Worm (Caenorhabditis elegans) whole organism, L3 larva: Measurements from ENCODE around the gene spp-8.

Experiments
- aly-2 ChIP-seq: fragments of 150-350 bp; optimal IDR thresholded peaks from 2 replicates; lab custom pipeline; 2014; ENCODE audit warnings: missing biosample characterization, missing genetic modification characterization
- ama-1 ChIP-seq: fragments of 150-350 bp; optimal IDR thresholded peaks from 2 replicates; lab custom pipeline; 2018
- ceh-16 ChIP-seq: sonication (generic microtip); optimal IDR thresholded peaks from 2 replicates; lab custom pipeline; 2017; ENCODE audit warnings: missing biosample characterization, missing genetic modification characterization
- ceh-28 ChIP-seq: fragments of 150-350 bp; optimal IDR thresholded peaks from 2 replicates; lab custom pipeline; 2014; ENCODE audit warnings: missing biosample characterization, missing genetic modification reagents, missing genetic modification characterization
- ceh-82 ChIP-seq: fragments of 150-350 bp; optimal IDR thresholded peaks from 2 replicates; lab custom pipeline; 2014; ENCODE audit warnings: missing biosample characterization, missing genetic modification characterization
- ceh-9 ChIP-seq: sonication (generic microtip); optimal IDR thresholded peaks from 2 replicates; lab custom pipeline; 2018; ENCODE audit warnings: missing biosample characterization, missing genetic modification characterization
- daf-12 ChIP-seq: fragments of 150-350 bp; optimal IDR thresholded peaks from 2 replicates; lab custom pipeline; 2014; ENCODE audit warnings: missing biosample characterization, missing genetic modification reagents, missing genetic modification characterization
- egl-5 ChIP-seq: fragments of 150-350 bp; optimal IDR thresholded peaks from 2 replicates; lab custom pipeline; 2017; ENCODE audit warnings: missing biosample characterization, missing genetic modification reagents, missing genetic modification characterization, inconsistent platforms
- elt-1 ChIP-seq: fragments of 150-350 bp; optimal IDR thresholded peaks from 2 replicates; lab custom pipeline; 2014; ENCODE audit warnings: missing biosample characterization, missing genetic modification characterization
- elt-2 ChIP-seq: sonication (generic microtip); optimal IDR thresholded peaks from 2 replicates; lab custom pipeline; 2016; ENCODE audit warnings: missing genetic modification reagents, mild to moderate bottlenecking, missing genetic modification characterization, missing compliant biosample characterization
- eor-1 ChIP-seq, 2 experiments: fragments of 150-350 bp; optimal IDR thresholded peaks; 2 replicates each; lab custom pipeline; 2014 to 2018; ENCODE audit warnings: missing biosample characterization in 2 of 2, missing genetic modification characterization in 2 of 2
- fkh-10 ChIP-seq: sonication (generic microtip); optimal IDR thresholded peaks from 2 replicates; lab custom pipeline; 2017; ENCODE audit warnings: missing biosample characterization, missing genetic modification reagents, missing genetic modification characterization
- fos-1 ChIP-seq: fragments of 150-350 bp; optimal IDR thresholded peaks from 2 replicates; lab custom pipeline; 2014; ENCODE audit warnings: missing biosample characterization, missing genetic modification characterization
- hmg-11 ChIP-seq: sonication (generic microtip); optimal IDR thresholded peaks from 2 replicates; lab custom pipeline; 2016; ENCODE audit warnings: missing genetic modification characterization, missing compliant biosample characterization
- jun-1 ChIP-seq: fragments of 150-350 bp; optimal IDR thresholded peaks from 2 replicates; lab custom pipeline; 2014; ENCODE audit warnings: missing biosample characterization, missing genetic modification reagents, missing genetic modification characterization
- lin-15B ChIP-seq: fragments of 150-350 bp; optimal IDR thresholded peaks from 2 replicates; lab custom pipeline; 2014; ENCODE audit warnings: missing biosample characterization, missing genetic modification characterization
- lsy-12 ChIP-seq: sonication (generic microtip); optimal IDR thresholded peaks from 2 replicates; lab custom pipeline; 2016; ENCODE audit warnings: mild to moderate bottlenecking, missing genetic modification characterization, missing compliant biosample characterization
- nfya-1 ChIP-seq: sonication (generic microtip); optimal IDR thresholded peaks from 2 replicates; lab custom pipeline; 2017; ENCODE audit warnings: missing genetic modification characterization, mild to moderate bottlenecking, missing compliant biosample characterization, antibody characterized with exemption, moderate library complexity; ENCODE audit not compliant: insufficient read depth
- nhr-12 ChIP-seq: fragments of 150-350 bp; optimal IDR thresholded peaks from 2 replicates; lab custom pipeline; 2014; ENCODE audit warnings: missing biosample characterization, missing genetic modification characterization
- nhr-23 ChIP-seq: fragments of 150-350 bp; optimal IDR thresholded peaks from 2 replicates; lab custom pipeline; 2014; ENCODE audit warnings: missing biosample characterization, missing genetic modification reagents, missing genetic modification characterization
- nhr-237 ChIP-seq: fragments of 150-350 bp; optimal IDR thresholded peaks from 2 replicates; lab custom pipeline; 2014; ENCODE audit warnings: missing biosample characterization, missing genetic modification characterization
- nhr-25 ChIP-seq: sonication (generic microtip); optimal IDR thresholded peaks from 2 replicates; lab custom pipeline; 2017; ENCODE audit warnings: missing biosample characterization, missing genetic modification characterization
- nhr-43 ChIP-seq: sonication (generic microtip); optimal IDR thresholded peaks from 2 replicates; lab custom pipeline; 2016; ENCODE audit warnings: mild to moderate bottlenecking, missing genetic modification characterization, missing compliant biosample characterization; ENCODE audit not compliant: poor library complexity, severe bottlenecking
- nhr-67 ChIP-seq: fragments of 150-350 bp; optimal IDR thresholded peaks from 2 replicates; lab custom pipeline; 2014; ENCODE audit warnings: missing biosample characterization, missing genetic modification characterization
- nhr-76 ChIP-seq: fragments of 150-350 bp; sonication (generic microtip); optimal IDR thresholded peaks from 5 replicates; lab custom pipeline; 2014; ENCODE audit warnings: missing biosample characterization, missing genetic modification characterization
- nhr-77 ChIP-seq: fragments of 150-350 bp; optimal IDR thresholded peaks from 2 replicates; lab custom pipeline; 2014; ENCODE audit warnings: missing biosample characterization, missing genetic modification characterization
- pha-4 ChIP-seq: fragments of 150-350 bp; optimal IDR thresholded peaks from 2 replicates; lab custom pipeline; 2014; ENCODE audit warnings: missing biosample characterization, missing genetic modification reagents, missing genetic modification characterization
- sea-2 ChIP-seq: fragments of 150-350 bp; sonication (generic microtip); optimal IDR thresholded peaks from 4 replicates; lab custom pipeline; 2014; ENCODE audit warnings: missing biosample characterization, missing genetic modification reagents, missing genetic modification characterization
- snpc-4 ChIP-seq: fragments of 150-350 bp; optimal IDR thresholded peaks from 2 replicates; lab custom pipeline; 2014; ENCODE audit warnings: missing biosample characterization, missing genetic modification characterization
- tbx-2 ChIP-seq: sonication (generic microtip); optimal IDR thresholded peaks from 2 replicates; lab custom pipeline; 2016; ENCODE audit warnings: mild to moderate bottlenecking, missing genetic modification characterization, missing compliant biosample characterization
- unc-62 ChIP-seq: fragments of 150-350 bp; sonication (generic microtip); optimal IDR thresholded peaks from 4 replicates; lab custom pipeline; 2014; ENCODE audit warnings: missing biosample characterization, missing genetic modification reagents, missing genetic modification characterization
- zag-1 ChIP-seq: fragments of 150-350 bp; optimal IDR thresholded peaks from 2 replicates; lab custom pipeline; 2014; ENCODE audit warnings: missing biosample characterization, missing genetic modification characterization

spp-8 gene

ce11 chrIV:8512679-8513078 lies 31.2 kb downstream of the spp-8 start, which contains the start of gene C09G4.4:
TSS of gene C09G4.4 (plus strand) at chrIV:8512979.
- TF ChIP-seq ceh-16 (tag; lab: Kevin White, UChicago): no peak
- TF ChIP-seq snpc-4: no peak
- no peak for TF ChIP-seq elt-2 (tag; lab: Kevin White, UChicago)
- TF ChIP-seq hmg-11 (tag; lab: Kevin White, UChicago): no peak
- TF ChIP-seq egl-5 (tag; lab: Kevin White, UChicago): no peak
- TF ChIP-seq nhr-43: no peak
- no peak for TF ChIP-seq elt-1 (tag; lab: Kevin White, UChicago)

ce11 chrIV:8513619-8514018 lies 32.2 kb downstream of the spp-8 start, which contains the start of gene cks-1:
TSS of gene cks-1 (plus strand) at chrIV:8513919.
- TF ChIP-seq lsy-12: no peak
- TF ChIP-seq ama-1 (lab: Kevin White, UChicago): no peak
- no peak for TF ChIP-seq aly-2
- TF ChIP-seq nhr-23: no peak
- no peak for TF ChIP-seq hmg-11 (tag; lab: Kevin White, UChicago)
- TF ChIP-seq nhr-77 (tag; lab: Kevin White, UChicago): no peak
- TF ChIP-seq fkh-10 (GFP tag; lab: Kevin White, UChicago): no peak
- TF ChIP-seq elt-1 (tag; lab: Kevin White, UChicago): no peak
- TF ChIP-seq jun-1: no peak
- no peak for TF ChIP-seq sea-2 (GFP tag; lab: Kevin White, UChicago)
- no peak for TF ChIP-seq ceh-28
- no peak for TF ChIP-seq zag-1 (tag; lab: Kevin White, UChicago)
- no peak for TF ChIP-seq ceh-82 (tag; lab: Kevin White, UChicago)
- TF ChIP-seq pha-4 (tag; lab: Kevin White, UChicago): no peak
- TF ChIP-seq lin-15B (tag; lab: Kevin White, UChicago): no peak
- TF ChIP-seq nhr-67: no peak
- TF ChIP-seq daf-12 (tag; lab: Kevin White, UChicago): no peak
- TF ChIP-seq nfya-1 (tag; lab: Kevin White, UChicago): no peak

- TF ChIP-seq ceh-9 (tag; lab: Kevin White, UChicago) (no peak), unc-62 (GFP tag; lab: Kevin White, UChicago) (no peak), nhr-237 (tag; lab: Kevin White, UChicago) (no peak), eor-1 (tag; optimal IDR thresholded peaks at IDR 0.05; lab: Kevin White, UChicago) (no peak)
Observed at ce11 chrIV:8514546-8514945, 33.1 kb downstream of the spp-8 start.

- no peak for TF ChIP-seq sea-2 (GFP tag; lab: Kevin White, UChicago)
Observed at ce11 chrIV:8519949-8520348, 38.5 kb downstream of the spp-8 start.

ce11 chrIV:8520594-8520993 lies 39.1 kb downstream of the spp-8 start, which contains the start of gene pkg-2:
TSS of gene pkg-2 (plus strand) at chrIV:8520894.
- TF ChIP-seq aly-2 (no peak), elt-1 (tag; lab: Kevin White, UChicago) (no peak), fos-1 (tag; lab: Kevin White, UChicago) (no peak), fkh-10 (GFP tag; lab: Kevin White, UChicago) (no peak), nhr-237 (tag; lab: Kevin White, UChicago) (no peak), nhr-23 (no peak), tbx-2 (tag; lab: Kevin White, UChicago) (no peak), nhr-25 (tag; lab: Kevin White, UChicago) (no peak), hmg-11 (tag; lab: Kevin White, UChicago) (no peak), nhr-76 (tag; lab: Kevin White, UChicago) (no peak), nhr-77 (tag; lab: Kevin White, UChicago) (no peak)

ce11 chrIV:8523981-8524380 lies 42.5 kb downstream of the spp-8 start:
- no peak for TF ChIP-seq ama-1 (lab: Kevin White, UChicago)
- TF ChIP-seq nhr-12 (tag; lab: Kevin White, UChicago): no peak
- TF ChIP-seq jun-1: no peak
